Worm (Caenorhabditis elegans): ENCODE results near the gene clec-27.

DNA sequence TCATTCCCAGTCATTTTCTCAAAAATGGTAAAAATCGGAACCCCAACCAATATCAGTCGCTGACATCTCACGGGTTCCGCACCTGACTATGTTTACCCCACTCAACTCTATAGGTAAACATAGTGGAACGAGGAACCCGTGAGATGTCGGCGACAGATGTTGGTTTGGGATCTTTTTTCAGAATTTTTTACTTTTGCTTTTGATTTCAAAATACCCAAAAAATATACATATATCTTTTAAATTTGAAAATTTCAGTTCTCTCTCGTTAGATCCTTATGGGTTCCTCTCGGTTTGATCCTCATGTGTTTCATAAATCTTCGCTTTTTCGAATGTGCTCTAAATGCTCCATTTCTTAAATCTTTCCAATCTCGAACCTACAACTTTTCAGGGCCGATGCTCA is 19.2 kb downstream of the clec-27 start, which contains the start of gene srw-23:
- no peak for TF ChIP-seq Y22D7AL.16 (tag; optimal IDR thresholded peaks at IDR 0.05)
- TF ChIP-seq tbx-2 (tag; optimal IDR thresholded peaks at IDR 0.05) = no peak
- no peak for TF ChIP-seq unc-55 (GFP tag; optimal IDR thresholded peaks at IDR 0.05)
- no peak for TF ChIP-seq fkh-6 (tag; optimal IDR thresholded peaks at IDR 0.05)
